Worm (Caenorhabditis elegans) whole organism, L4/young adult: ENCODE data around the gene git-1.

Experiments used
- W03F9.2 ChIP-seq: fragments of 150-350 bp; optimal IDR thresholded peaks from 2 replicates; lab custom pipeline; 2014; ENCODE audit warnings: missing biosample characterization, missing genetic modification characterization
- dao-5 ChIP-seq: sonication (generic microtip); optimal IDR thresholded peaks from 2 replicates; lab custom pipeline; 2016; ENCODE audit warnings: missing genotype, missing genetic modification characterization, moderate library complexity, missing compliant biosample characterization
- him-1 ChIP-seq: sonication (generic microtip); optimal IDR thresholded peaks from 2 replicates; lab custom pipeline; 2016; ENCODE audit warnings: missing genotype, missing genetic modification reagents, missing genetic modification characterization, missing compliant biosample characterization

git-1 gene

DNA sequence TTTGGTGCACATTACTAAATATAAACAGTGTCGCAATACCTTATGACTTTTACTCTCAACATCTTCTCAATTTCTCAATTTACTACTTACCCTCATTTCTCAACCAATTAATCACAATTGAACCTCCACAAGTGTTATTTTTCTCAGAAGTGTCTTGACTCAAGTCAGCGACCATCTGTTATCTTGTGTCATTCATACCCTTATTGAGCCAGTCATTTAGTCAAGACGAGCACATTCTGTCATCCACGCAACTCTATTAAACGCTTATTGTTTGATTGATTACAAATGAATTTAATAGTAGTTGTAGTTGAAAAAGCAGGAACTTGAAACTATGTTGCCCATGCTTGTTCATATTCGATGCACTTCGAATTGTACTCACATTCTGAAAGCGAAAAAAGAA is 21.3 kb upstream of the git-1 start:
- TF ChIP-seq him-1 (tag; lab: Kevin White, UChicago) (no peak), W03F9.2 (tag; lab: Kevin White, UChicago) (no peak), dao-5 (no peak)

- TF ChIP-seq him-1 (tag; lab: Kevin White, UChicago) = no peak
- no peak for TF ChIP-seq W03F9.2 (tag; lab: Kevin White, UChicago)
- no peak for TF ChIP-seq dao-5
These were observed 19.5 kb upstream of the git-1 start for ce11 chrX:10505193-10505592.

ce11 chrX:10507971-10508370 is 16.7 kb upstream of the git-1 start:
- TF ChIP-seq dao-5 (no peak), W03F9.2 (tag; lab: Kevin White, UChicago) (no peak), him-1 (tag; lab: Kevin White, UChicago) (no peak)

- no peak for TF ChIP-seq him-1 (tag; lab: Kevin White, UChicago)
- no peak for TF ChIP-seq W03F9.2 (tag; lab: Kevin White, UChicago)
These were observed 10.6 kb upstream of the git-1 start for ce11 chrX:10514056-10514455.

ce11 chrX:10514834-10515233 is 9.9 kb upstream of the git-1 start:
- TF ChIP-seq him-1 (tag; lab: Kevin White, UChicago) (no peak), dao-5 (no peak), W03F9.2 (tag; lab: Kevin White, UChicago) (no peak)

ce11 chrX:10516549-10516948 is 8.1 kb upstream of the git-1 start:
- TF ChIP-seq W03F9.2 (tag; lab: Kevin White, UChicago) = no peak
- no peak for TF ChIP-seq him-1 (tag; lab: Kevin White, UChicago)
- TF ChIP-seq dao-5 = no peak

ce11 chrX:10520185-10520584 is 4.5 kb upstream of the git-1 start:
- TF ChIP-seq him-1 (tag; lab: Kevin White, UChicago) (no peak), W03F9.2 (tag; lab: Kevin White, UChicago) (no peak), dao-5 (no peak)

DNA sequence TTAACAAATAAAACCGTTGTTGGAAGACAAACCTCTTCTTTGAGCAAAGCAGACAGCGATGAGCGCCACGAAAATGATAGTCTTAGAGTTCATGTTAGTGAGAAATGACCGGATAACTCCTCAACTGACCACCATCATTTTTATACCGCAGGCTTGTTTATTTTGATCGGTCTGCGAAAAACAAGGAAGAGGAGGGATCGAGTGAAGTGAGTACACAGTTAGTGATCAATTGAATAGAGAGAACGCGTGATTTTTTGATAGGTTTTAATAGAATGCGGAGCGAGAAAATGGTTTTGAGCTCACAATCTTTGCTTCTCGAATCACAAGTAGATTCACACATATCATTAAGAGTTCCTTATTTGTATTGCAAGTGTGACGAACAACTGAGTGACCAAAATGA is 3.4 kb upstream of the git-1 start, which contains the start of gene F14F3.4:
TSS of gene F14F3.4 (minus strand) at position 101 of the 400 bp plus-strand sequence.
- TF ChIP-seq W03F9.2 (tag; lab: Kevin White, UChicago) (no peak), dao-5 (no peak), him-1 (tag; lab: Kevin White, UChicago) (no peak)

DNA sequence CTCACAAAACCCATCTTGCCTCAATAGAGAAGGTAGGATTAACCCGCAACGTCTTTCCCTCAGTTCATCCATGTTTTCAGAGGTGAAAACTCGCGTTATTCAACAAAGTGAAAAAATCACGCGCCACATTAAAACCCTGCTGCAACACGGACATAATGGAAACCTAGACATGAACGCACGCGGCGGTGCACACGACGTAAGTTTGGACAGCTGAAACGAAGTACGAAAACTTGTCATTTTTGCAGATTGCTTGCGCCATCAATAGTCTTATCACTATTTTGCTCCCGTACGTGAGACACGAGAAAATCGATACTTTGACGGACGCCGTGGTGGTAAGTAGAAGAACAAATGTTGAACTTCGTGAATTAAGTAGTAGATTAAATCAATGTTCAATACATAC is 2.7 kb downstream of the git-1 start:
- TF ChIP-seq dao-5 (no peak), him-1 (tag; lab: Kevin White, UChicago) (no peak), W03F9.2 (tag; lab: Kevin White, UChicago) (no peak)

ce11 chrX:10528993-10529392 is 4.3 kb downstream of the git-1 start, which contains the start of the genes F14F3.5 and slcf-1:
Gene F14F3.5 (minus strand): TSS chrX:10529226.
Gene slcf-1 (plus strand): TSS chrX:10529294.
- TF ChIP-seq him-1 (tag; lab: Kevin White, UChicago) = no peak

ce11 chrX:10532180-10532833 is 7.6 kb downstream of the git-1 start:
- TF ChIP-seq him-1 (tag; lab: Kevin White, UChicago) (no peak), dao-5 (no peak), W03F9.2 (tag; lab: Kevin White, UChicago) (no peak)

DNA sequence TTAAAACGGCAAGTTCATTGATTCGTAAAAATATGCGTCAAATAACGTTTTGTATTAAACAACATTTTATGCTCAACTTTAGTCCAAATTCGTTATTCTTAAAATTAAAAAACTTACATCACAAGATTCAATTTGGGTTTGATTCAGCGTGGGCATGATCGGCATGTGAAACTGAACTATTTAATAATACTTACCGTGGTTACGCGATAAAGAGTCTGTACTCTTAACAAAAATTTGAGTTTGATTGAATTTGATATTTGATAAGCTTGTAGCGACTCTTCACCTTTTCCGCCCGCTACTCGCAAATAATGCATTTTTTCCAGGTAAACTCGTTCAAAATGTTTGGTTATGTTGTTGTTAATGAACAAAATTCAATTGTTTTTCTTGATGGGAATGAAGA is 8.7 kb downstream of the git-1 start, which contains the start of gene glo-3:
TSS of gene glo-3 (plus strand) at position 253 of the 400 bp plus-strand sequence.
- TF ChIP-seq W03F9.2 (tag; lab: Kevin White, UChicago) (no peak), dao-5 (no peak)

DNA sequence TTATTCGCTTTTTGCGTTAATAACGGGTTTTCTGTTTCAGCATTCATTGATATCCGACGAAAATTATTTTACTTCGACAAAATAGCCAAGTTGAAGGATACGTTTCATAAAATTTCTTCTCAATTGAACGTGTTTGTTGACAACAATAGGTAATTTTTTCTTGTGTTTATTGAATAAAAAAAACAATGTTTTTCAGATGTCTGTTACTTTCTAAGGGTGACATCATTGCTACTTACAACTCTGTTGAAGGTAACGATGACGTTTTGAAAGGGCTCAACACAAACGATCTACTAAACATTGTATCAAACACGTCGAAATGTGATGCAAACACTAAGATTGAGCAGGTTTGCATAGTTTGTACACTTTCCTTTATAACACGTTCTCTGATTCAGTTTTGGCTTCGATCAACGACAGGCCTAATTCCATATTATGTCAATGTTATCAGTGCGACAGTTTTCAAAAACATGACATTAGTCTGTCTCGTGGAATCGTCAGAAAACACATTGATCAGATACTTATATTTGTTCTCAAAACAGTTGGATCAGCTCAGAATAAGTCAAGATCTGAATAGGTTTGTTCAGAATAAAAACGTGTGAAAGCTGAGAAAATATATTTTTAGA is 10.0 kb downstream of the git-1 start:
- TF ChIP-seq him-1 (tag; lab: Kevin White, UChicago) (no peak), dao-5 (no peak), W03F9.2 (tag; lab: Kevin White, UChicago) (no peak)

ce11 chrX:10541789-10542188 is 17.1 kb downstream of the git-1 start:
- no peak for TF ChIP-seq dao-5
- no peak for TF ChIP-seq him-1 (tag; lab: Kevin White, UChicago)
- TF ChIP-seq W03F9.2 (tag; lab: Kevin White, UChicago) = no peak
